Worm (Caenorhabditis elegans) whole organism, L2 larva: ENCODE data around the gene C07E3.9.

Experiments
- F13H6.1 ChIP-seq: sonication (generic microtip); optimal IDR thresholded peaks from 2 replicates; lab custom pipeline; 2016; ENCODE audit warnings: missing genetic modification characterization, missing compliant biosample characterization
- ama-1 ChIP-seq: fragments of 150-350 bp; optimal IDR thresholded peaks from 2 replicates; lab custom pipeline; 2018; ENCODE audit warnings: inconsistent platforms
- ceh-82 ChIP-seq: fragments of 150-350 bp; optimal IDR thresholded peaks from 2 replicates; lab custom pipeline; 2014; ENCODE audit warnings: missing biosample characterization, missing genetic modification characterization
- dmd-4 ChIP-seq: sonication (generic microtip); optimal IDR thresholded peaks from 2 replicates; lab custom pipeline; 2017; ENCODE audit warnings: missing biosample characterization, missing genetic modification characterization
- fos-1 ChIP-seq: fragments of 150-350 bp; optimal IDR thresholded peaks from 2 replicates; lab custom pipeline; 2014; ENCODE audit warnings: missing biosample characterization, missing genetic modification characterization
- mab-5 ChIP-seq: fragments of 150-350 bp; optimal IDR thresholded peaks from 2 replicates; lab custom pipeline; 2014; ENCODE audit warnings: missing biosample characterization, missing genetic modification characterization
- mdl-1 ChIP-seq, 2 experiments: fragments of 150-350 bp in 1 of 2; sonication (generic microtip) in 1 of 2; optimal IDR thresholded peaks; 2 replicates each; lab custom pipeline; 2017; ENCODE audit warnings: missing biosample characterization in 2 of 2, missing genetic modification characterization in 2 of 2
- nhr-12 ChIP-seq: fragments of 150-350 bp; optimal IDR thresholded peaks from 2 replicates; lab custom pipeline; 2014; ENCODE audit warnings: missing biosample characterization, missing genetic modification characterization
- nhr-237 ChIP-seq: fragments of 150-350 bp; optimal IDR thresholded peaks from 2 replicates; lab custom pipeline; 2014; ENCODE audit warnings: missing biosample characterization, missing genetic modification characterization
- nhr-6 ChIP-seq: fragments of 150-350 bp; optimal IDR thresholded peaks from 2 replicates; lab custom pipeline; 2014; ENCODE audit warnings: missing biosample characterization, missing genetic modification characterization
- unc-55 ChIP-seq: fragments of 150-350 bp; sonication (generic microtip); optimal IDR thresholded peaks from 3 replicates; lab custom pipeline; 2014; ENCODE audit warnings: missing biosample characterization, missing genetic modification reagents, missing genetic modification characterization
- ztf-4 ChIP-seq: fragments of 150-350 bp; optimal IDR thresholded peaks from 2 replicates; lab custom pipeline; 2014; ENCODE audit warnings: missing biosample characterization, missing genetic modification characterization

- TF ChIP-seq ztf-4 = no peak
- no peak for TF ChIP-seq mab-5 (tag; lab: Kevin White, UChicago)
- no peak for TF ChIP-seq nhr-237 (tag; lab: Kevin White, UChicago)
- TF ChIP-seq mdl-1 (tag; optimal IDR thresholded peaks at IDR 0.05; lab: Kevin White, UChicago) = no peak
- TF ChIP-seq ceh-82 (tag; lab: Kevin White, UChicago) = no peak
- no peak for TF ChIP-seq ama-1 (lab: Kevin White, UChicago)
- no peak for TF ChIP-seq unc-55
- TF ChIP-seq fos-1 = no peak
- no peak for TF ChIP-seq dmd-4 (tag; lab: Kevin White, UChicago)
- TF ChIP-seq nhr-12 (tag; lab: Kevin White, UChicago) = no peak
- TF ChIP-seq F13H6.1 (tag; lab: Kevin White, UChicago) = no peak
- no peak for TF ChIP-seq nhr-6
Measured at ce11 chrII:10369547-10370028, 19.0 kb downstream of the C07E3.9 start, which contains the start of gene ceh-58.
